Worm (Caenorhabditis elegans) whole organism, L3 larva: ENCODE results near the gene Y11D7A.3.

ENCODE experiments used
- ama-1 ChIP-seq: fragments of 150-350 bp; optimal IDR thresholded peaks from 2 replicates; lab custom pipeline; 2018
- ceh-16 ChIP-seq: sonication (generic microtip); optimal IDR thresholded peaks from 2 replicates; lab custom pipeline; 2017; ENCODE audit warnings: missing biosample characterization, missing genetic modification characterization
- ceh-9 ChIP-seq: sonication (generic microtip); optimal IDR thresholded peaks from 2 replicates; lab custom pipeline; 2018; ENCODE audit warnings: missing biosample characterization, missing genetic modification characterization
- elt-3 ChIP-seq, 3 experiments: fragments of 150-350 bp in 1 of 3; sonication (generic microtip) in 2 of 3; optimal IDR thresholded peaks; 2 replicates in 2 of 3; 4 replicates in 1 of 3; lab custom pipeline; 2014 to 2017; ENCODE audit warnings: missing biosample characterization in 3 of 3, missing genetic modification characterization in 3 of 3
- fos-1 ChIP-seq: fragments of 150-350 bp; optimal IDR thresholded peaks from 2 replicates; lab custom pipeline; 2014; ENCODE audit warnings: missing biosample characterization, missing genetic modification characterization
- jun-1 ChIP-seq: fragments of 150-350 bp; optimal IDR thresholded peaks from 2 replicates; lab custom pipeline; 2014; ENCODE audit warnings: missing biosample characterization, missing genetic modification reagents, missing genetic modification characterization
- nfya-1 ChIP-seq: sonication (generic microtip); optimal IDR thresholded peaks from 2 replicates; lab custom pipeline; 2017; ENCODE audit warnings: missing genetic modification characterization, mild to moderate bottlenecking, missing compliant biosample characterization, antibody characterized with exemption, moderate library complexity; ENCODE audit not compliant: insufficient read depth
- pha-4 ChIP-seq: fragments of 150-350 bp; optimal IDR thresholded peaks from 2 replicates; lab custom pipeline; 2014; ENCODE audit warnings: missing biosample characterization, missing genetic modification reagents, missing genetic modification characterization
- snpc-4 ChIP-seq: fragments of 150-350 bp; optimal IDR thresholded peaks from 2 replicates; lab custom pipeline; 2014; ENCODE audit warnings: missing biosample characterization, missing genetic modification characterization
- tbx-2 ChIP-seq: sonication (generic microtip); optimal IDR thresholded peaks from 2 replicates; lab custom pipeline; 2016; ENCODE audit warnings: mild to moderate bottlenecking, missing genetic modification characterization, missing compliant biosample characterization
- unc-39 ChIP-seq: sonication (generic microtip); optimal IDR thresholded peaks from 4 replicates; lab custom pipeline; 2017; ENCODE audit warnings: missing biosample characterization, missing genetic modification characterization
- unc-62 ChIP-seq: fragments of 150-350 bp; sonication (generic microtip); optimal IDR thresholded peaks from 4 replicates; lab custom pipeline; 2014; ENCODE audit warnings: missing biosample characterization, missing genetic modification reagents, missing genetic modification characterization
- ztf-11 ChIP-seq: fragments of 150-350 bp; optimal IDR thresholded peaks from 2 replicates; lab custom pipeline; 2014; ENCODE audit warnings: missing biosample characterization, missing genetic modification characterization

- TF ChIP-seq pha-4 (tag; lab: Kevin White, UChicago) (no peak), tbx-2 (tag; lab: Kevin White, UChicago) (no peak), elt-3 (tag; optimal IDR thresholded peaks at IDR 0.05; lab: Kevin White, UChicago) (no peak), snpc-4 (tag; lab: Kevin White, UChicago) (no peak), ztf-11 (no peak), ceh-16 (tag; lab: Kevin White, UChicago) (no peak), ama-1 (lab: Kevin White, UChicago) (no peak), ceh-9 (tag; lab: Kevin White, UChicago) (no peak), unc-39 (no peak), unc-62 (GFP tag; lab: Kevin White, UChicago) (no peak), jun-1 (tag; lab: Kevin White, UChicago) (no peak), fos-1 (tag; lab: Kevin White, UChicago) (no peak), nfya-1 (no peak)
Observed at ce11 chrIV:9263812-9264320, 31.0 kb downstream of the Y11D7A.3 start, which contains the start of gene flh-1.
